Worm (Caenorhabditis elegans) whole organism, L4 larva: ENCODE results near the gene fbxa-147.

Experiments used
- F10B5.3 ChIP-seq: sonication (generic microtip); optimal IDR thresholded peaks from 2 replicates; lab custom pipeline; 2016; ENCODE audit warnings: mild to moderate bottlenecking, missing genetic modification characterization, missing compliant biosample characterization
- F49E8.2 ChIP-seq: sonication (generic microtip); optimal IDR thresholded peaks from 2 replicates; lab custom pipeline; 2016; ENCODE audit warnings: missing compliant biosample characterization, mild to moderate bottlenecking, missing genetic modification characterization, borderline replicate concordance
- Y105C5A.15 ChIP-seq: fragments of 200-800 bp; sonication (Bioruptor generic); IDR thresholded peaks from 2 replicates; pipeline ENCODE4 v1.3.6; 2022; ENCODE audit warnings: missing genetic modification characterization, missing compliant biosample characterization
- Y48G9A.11 ChIP-seq: fragments of 200-800 bp; sonication (Bioruptor generic); IDR thresholded peaks from 2 replicates; pipeline ENCODE4 v1.3.6; 2022; ENCODE audit warnings: missing genetic modification reagents, missing genetic modification characterization, missing compliant biosample characterization
- ZK337.2 ChIP-seq: fragments of 200-800 bp; sonication (Bioruptor generic); IDR thresholded peaks from 2 replicates; pipeline ENCODE4 v1.3.6; 2022; ENCODE audit warnings: missing genetic modification reagents, missing genetic modification characterization, missing compliant biosample characterization
- ZK546.5 ChIP-seq, 2 experiments: sonication (generic microtip); optimal IDR thresholded peaks; 2 replicates each; lab custom pipeline; 2017; ENCODE audit warnings: missing biosample characterization in 2 of 2, missing genetic modification characterization in 2 of 2
- aha-1 ChIP-seq: fragments of 150-350 bp; peaks from one replicate; lab custom pipeline; 2014; ENCODE audit warnings: missing biosample characterization, missing genetic modification characterization
- ama-1 ChIP-seq: fragments of 150-350 bp; optimal IDR thresholded peaks from 2 replicates; lab custom pipeline; 2014; ENCODE audit warnings: inconsistent platforms, mixed read lengths
- ceh-20 ChIP-seq: fragments of 200-800 bp; sonication (Bioruptor generic); IDR thresholded peaks from 2 replicates; pipeline ENCODE4 v1.3.6; 2022; ENCODE audit warnings: missing genetic modification reagents, missing genetic modification characterization, missing compliant biosample characterization
- ceh-28 ChIP-seq: fragments of 150-350 bp; optimal IDR thresholded peaks from 2 replicates; lab custom pipeline; 2014; ENCODE audit warnings: missing biosample characterization, missing genetic modification reagents, missing genetic modification characterization
- ceh-44 ChIP-seq: fragments of 200-800 bp; sonication (Bioruptor generic); IDR thresholded peaks from 2 replicates; pipeline ENCODE4 v1.3.6; 2022; ENCODE audit warnings: missing genetic modification reagents, missing genetic modification characterization, missing compliant biosample characterization
- ces-1 ChIP-seq: fragments of 150-350 bp; sonication (generic microtip); optimal IDR thresholded peaks from 4 replicates; lab custom pipeline; 2014; ENCODE audit warnings: missing biosample characterization, missing genetic modification reagents, missing genetic modification characterization
- daf-12 ChIP-seq: fragments of 150-350 bp; optimal IDR thresholded peaks from 2 replicates; lab custom pipeline; 2014; ENCODE audit warnings: missing biosample characterization, missing genetic modification reagents, missing genetic modification characterization
- dmd-6 ChIP-seq: fragments of 200-800 bp; sonication (Bioruptor generic); IDR thresholded peaks from 2 replicates; pipeline ENCODE4 v1.3.6; 2022; ENCODE audit warnings: missing genetic modification reagents, missing genetic modification characterization, missing compliant biosample characterization
- dmd-8 ChIP-seq: fragments of 200-800 bp; sonication (Bioruptor generic); IDR thresholded peaks from 2 replicates; pipeline ENCODE4 v1.3.6; 2022; ENCODE audit warnings: missing genetic modification characterization, missing compliant biosample characterization
- dpl-1 ChIP-seq: fragments of 150-350 bp; optimal IDR thresholded peaks from 2 replicates; lab custom pipeline; 2014; ENCODE audit warnings: missing biosample characterization, missing genetic modification reagents, missing genetic modification characterization
- dve-1 ChIP-seq: sonication (generic microtip); optimal IDR thresholded peaks from 2 replicates; lab custom pipeline; 2017; ENCODE audit warnings: antibody characterized with exemption, mild to moderate bottlenecking, missing genetic modification characterization, missing compliant biosample characterization; ENCODE audit not compliant: insufficient read depth
- hif-1 ChIP-seq, 2 experiments: sonication (generic microtip); optimal IDR thresholded peaks; 2 replicates each; lab custom pipeline; 2016 to 2017; ENCODE audit warnings: missing compliant biosample characterization in 2 of 2, missing genetic modification characterization in 2 of 2, missing genetic modification reagents in 2 of 2, missing genotype in 2 of 2, mild to moderate bottlenecking in 1 of 2
- lim-7 ChIP-seq: fragments of 200-800 bp; sonication (Bioruptor generic); IDR thresholded peaks from 2 replicates; pipeline ENCODE4 v1.3.6; 2022; ENCODE audit warnings: missing genetic modification characterization, missing compliant biosample characterization
- lin-1 ChIP-seq: fragments of 200-800 bp; sonication (Bioruptor generic); IDR thresholded peaks from 2 replicates; pipeline ENCODE4 v1.3.6; 2022; ENCODE audit warnings: missing genetic modification reagents, missing genetic modification characterization, missing compliant biosample characterization
- lsy-2 ChIP-seq, 2 experiments: fragments of 150-350 bp in 1 of 2; sonication (generic microtip) in 1 of 2; optimal IDR thresholded peaks; 2 replicates each; lab custom pipeline; 2014 to 2017; ENCODE audit warnings: missing biosample characterization in 2 of 2, missing genetic modification characterization in 2 of 2
- madf-9 ChIP-seq: fragments of 200-800 bp; sonication (Bioruptor generic); conservative IDR thresholded peaks from 2 replicates; pipeline ENCODE4 v1.3.6; 2022; ENCODE audit warnings: missing genetic modification reagents, missing genetic modification characterization, missing compliant biosample characterization
- mdl-1 ChIP-seq, 2 experiments: fragments of 150-350 bp in 1 of 2; sonication (generic microtip) in 1 of 2; optimal IDR thresholded peaks; 2 replicates each; lab custom pipeline; 2014 to 2017; ENCODE audit warnings: missing biosample characterization in 2 of 2, missing genetic modification characterization in 2 of 2
- mep-1 ChIP-seq: fragments of 150-350 bp; sonication (generic microtip); optimal IDR thresholded peaks from 3 replicates; lab custom pipeline; 2014; ENCODE audit warnings: missing biosample characterization, missing genetic modification characterization
- mes-2 ChIP-seq: sonication (generic microtip); optimal IDR thresholded peaks from 2 replicates; lab custom pipeline; 2016; ENCODE audit warnings: missing genotype, mild to moderate bottlenecking, missing genetic modification characterization, missing compliant biosample characterization; ENCODE audit not compliant: poor library complexity, severe bottlenecking
- nhr-11 ChIP-seq: fragments of 150-350 bp; optimal IDR thresholded peaks from 2 replicates; lab custom pipeline; 2014; ENCODE audit warnings: missing biosample characterization, missing genetic modification characterization
- nhr-25 ChIP-seq: sonication (generic microtip); optimal IDR thresholded peaks from 2 replicates; lab custom pipeline; 2017; ENCODE audit warnings: missing genetic modification characterization, mild to moderate bottlenecking, missing compliant biosample characterization, antibody characterized with exemption, moderate library complexity, borderline replicate concordance; ENCODE audit not compliant: insufficient read depth
- nhr-28 ChIP-seq: fragments of 150-350 bp; optimal IDR thresholded peaks from 2 replicates; lab custom pipeline; 2014; ENCODE audit warnings: missing biosample characterization, missing genetic modification characterization
- nhr-41 ChIP-seq: fragments of 200-800 bp; sonication (Bioruptor generic); IDR thresholded peaks from 2 replicates; pipeline ENCODE4 v1.3.6; 2022; ENCODE audit warnings: missing genetic modification reagents, missing genetic modification characterization, missing compliant biosample characterization
- nhr-42 ChIP-seq: fragments of 200-800 bp; sonication (Bioruptor generic); IDR thresholded peaks from 2 replicates; pipeline ENCODE4 v1.3.6; 2022; ENCODE audit warnings: missing genetic modification characterization, missing compliant biosample characterization
- nhr-48 ChIP-seq: sonication (generic microtip); optimal IDR thresholded peaks from 2 replicates; lab custom pipeline; 2016; ENCODE audit warnings: mild to moderate bottlenecking, missing genetic modification characterization, missing compliant biosample characterization
- nhr-76 ChIP-seq: fragments of 150-350 bp; optimal IDR thresholded peaks from 2 replicates; lab custom pipeline; 2014; ENCODE audit warnings: missing biosample characterization, missing genetic modification characterization
- sdz-12 ChIP-seq: fragments of 200-800 bp; sonication (Bioruptor generic); optimal IDR thresholded peaks from 2 replicates; lab custom pipeline; 2018; ENCODE audit warnings: mild to moderate bottlenecking, missing genetic modification characterization, missing compliant biosample characterization
- skn-1 ChIP-seq: fragments of 150-350 bp; optimal IDR thresholded peaks from 2 replicates; lab custom pipeline; 2014; ENCODE audit warnings: missing biosample characterization, missing genetic modification characterization
- spr-3 ChIP-seq: fragments of 200-800 bp; sonication (Bioruptor generic); optimal IDR thresholded peaks from 2 replicates; lab custom pipeline; 2018; ENCODE audit warnings: mild to moderate bottlenecking, missing genetic modification characterization, missing compliant biosample characterization
- tag-97 ChIP-seq: fragments of 200-800 bp; sonication (Bioruptor generic); IDR thresholded peaks from 2 replicates; pipeline ENCODE4 v1.3.6; 2022; ENCODE audit warnings: missing genetic modification characterization, missing compliant biosample characterization
- unc-62 ChIP-seq, 3 experiments: fragments of 150-350 bp in 1 of 3; sonication (generic microtip); optimal IDR thresholded peaks in 2 of 3; peaks in 1 of 3; 1 replicate in 1 of 3; 2 replicates in 2 of 3; lab custom pipeline; 2014 to 2017; ENCODE audit warnings: missing biosample characterization in 3 of 3, missing genetic modification characterization in 3 of 3, missing genetic modification reagents in 3 of 3, missing genotype in 1 of 3
- ztf-11 ChIP-seq: fragments of 150-350 bp; optimal IDR thresholded peaks from 2 replicates; lab custom pipeline; 2014; ENCODE audit warnings: missing biosample characterization, missing genetic modification characterization

The fbxa-147 gene

DNA sequence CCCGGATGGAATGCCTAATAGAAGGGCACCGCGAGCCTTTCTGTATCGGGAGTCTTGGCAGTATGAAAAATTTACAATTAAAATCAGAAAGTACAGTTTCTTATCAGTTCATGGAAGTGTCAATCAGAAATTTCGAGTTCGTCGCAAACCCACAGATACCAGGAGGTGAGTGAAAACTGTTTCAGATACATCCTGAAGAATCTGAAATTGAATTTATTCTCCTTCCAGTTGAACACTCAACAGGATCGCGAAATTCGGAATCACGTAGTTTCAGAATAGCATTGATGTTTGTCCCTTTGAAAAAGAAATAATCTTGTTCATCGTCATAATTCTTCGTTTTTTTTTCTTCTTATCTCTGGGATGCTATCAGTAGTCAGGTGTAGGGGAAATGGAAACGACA, at the start of gene fbxa-147:
Gene fbxa-147 (plus strand): TSS at position 386 of the 400 bp plus-strand sequence.
- peak; percentile 32 for TF ChIP-seq dmd-6
- TF ChIP-seq nhr-28 (tag; lab: Kevin White, UChicago): peak; percentile 35
- TF ChIP-seq F10B5.3 (tag; lab: Kevin White, UChicago): no peak
- TF ChIP-seq, all 104 proteins: peak for 2

DNA sequence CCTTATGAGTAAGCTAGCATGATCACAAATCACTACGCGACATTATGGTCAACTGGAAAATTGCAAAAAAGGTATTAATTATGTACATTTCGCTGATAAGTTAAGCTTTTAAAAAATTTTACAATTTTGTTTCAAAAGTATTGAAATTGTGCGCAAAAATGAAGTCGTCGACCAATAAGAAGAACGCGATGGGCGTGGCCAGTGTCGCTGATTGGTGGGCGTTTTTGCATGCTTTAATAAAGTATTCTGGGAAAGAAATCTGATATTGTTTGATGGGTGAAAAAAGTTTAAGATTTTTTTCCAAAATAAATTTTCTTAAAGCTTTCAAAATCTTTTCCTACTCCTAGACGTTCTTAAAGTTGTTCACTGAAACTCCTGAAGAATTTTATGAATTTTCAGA, 38.0 kb upstream of the fbxa-147 start:
- no peak for TF ChIP-seq nhr-76
- no peak for TF ChIP-seq lin-1
- TF ChIP-seq mes-2 (tag; lab: Kevin White, UChicago): no peak
- TF ChIP-seq nhr-11 (tag; lab: Kevin White, UChicago): no peak
- no peak for TF ChIP-seq skn-1 (tag; lab: Kevin White, UChicago)
- no peak for TF ChIP-seq dmd-8 (GFP tag; lab: Robert Waterston, UW)
- no peak for TF ChIP-seq nhr-48 (tag; lab: Kevin White, UChicago)
- no peak for TF ChIP-seq hif-1 (tag; optimal IDR thresholded peaks at IDR 0.05; lab: Kevin White, UChicago)
- TF ChIP-seq ZK546.5 (tag; optimal IDR thresholded peaks at IDR 0.05; lab: Kevin White, UChicago): no peak
- TF ChIP-seq ces-1 (GFP tag; lab: Kevin White, UChicago): no peak
- no peak for TF ChIP-seq ztf-11 (tag; lab: Kevin White, UChicago)
- TF ChIP-seq spr-3 (GFP tag; lab: Kevin White, UChicago): no peak
- no peak for TF ChIP-seq ama-1 (lab: Kevin White, UChicago)
- TF ChIP-seq unc-62 (GFP tag; optimal IDR thresholded peaks at IDR 0.05 in 1 of 2; lab: Kevin White, UChicago): no peak
- no peak for TF ChIP-seq unc-62 (tag; optimal IDR thresholded peaks at IDR 0.05; lab: Kevin White, UChicago)
- TF ChIP-seq ceh-20: no peak
- no peak for TF ChIP-seq nhr-25
- TF ChIP-seq F49E8.2 (tag; lab: Kevin White, UChicago): no peak
- TF ChIP-seq sdz-12 (GFP tag; lab: Kevin White, UChicago): no peak
- TF ChIP-seq mdl-1 (tag; optimal IDR thresholded peaks at IDR 0.05; lab: Kevin White, UChicago): no peak
- no peak for TF ChIP-seq ceh-44
- TF ChIP-seq, all 104 proteins: peak for 0

ce11 chrV:14680014-14680413, 36.3 kb upstream of the fbxa-147 start, which contains the start of gene C47E8.3:
Gene C47E8.3, plus strand, starts transcription at chrV:14680314.
- TF ChIP-seq nhr-25: no peak
- peak; percentile 22 for TF ChIP-seq aha-1 (tag; lab: Kevin White, UChicago)
- no peak for TF ChIP-seq lim-7

DNA sequence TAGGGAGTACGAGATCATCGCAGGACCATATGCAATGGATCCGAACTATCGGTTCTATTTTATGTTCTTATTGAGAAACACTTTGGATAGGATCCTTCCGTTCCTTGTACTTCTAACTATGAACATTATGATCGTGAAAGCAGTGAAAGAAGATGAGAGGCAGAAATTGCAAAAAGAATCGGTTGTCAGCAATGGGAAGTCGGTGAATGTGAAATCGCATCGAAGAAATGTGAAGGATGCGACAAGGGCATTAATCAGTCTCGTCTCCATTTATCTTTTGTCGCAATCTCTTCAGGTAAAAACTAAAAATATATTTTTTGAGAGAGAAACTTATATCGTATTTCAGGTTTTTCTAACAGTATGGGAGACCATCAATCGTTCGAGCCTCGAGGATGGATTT, 33.4 kb upstream of the fbxa-147 start:
- peak; percentile 15 for TF ChIP-seq aha-1 (tag; lab: Kevin White, UChicago)
- no peak for TF ChIP-seq F10B5.3 (tag; lab: Kevin White, UChicago)
- peak in 1 of 2 experiments; percentile 55 for TF ChIP-seq unc-62 (GFP tag; optimal IDR thresholded peaks at IDR 0.05 in 1 of 2; lab: Kevin White, UChicago)
- TF ChIP-seq unc-62 (tag; optimal IDR thresholded peaks at IDR 0.05; lab: Kevin White, UChicago): no peak
- peak in 1 of 2 experiments; percentile 5 for TF ChIP-seq lsy-2 (tag; optimal IDR thresholded peaks at IDR 0.05; lab: Kevin White, UChicago)
- peak; percentile 8 for TF ChIP-seq nhr-25

ce11 chrV:14683291-14683690, 33.0 kb upstream of the fbxa-147 start:
- TF ChIP-seq nhr-41 (no peak), dve-1 (tag; lab: Kevin White, UChicago) (no peak), nhr-42 (GFP tag; lab: Robert Waterston, UW) (no peak), madf-9 (GFP tag; lab: Robert Waterston, UW) (no peak), tag-97 (no peak), daf-12 (no peak), ZK337.2 (no peak), Y105C5A.15 (GFP tag; lab: Robert Waterston, UW) (0 out of 2 replicates have a peak, but pooled peaks have one; percentile 13), mep-1 (tag; lab: Kevin White, UChicago) (no peak), ceh-28 (tag; lab: Kevin White, UChicago) (no peak), Y48G9A.11 (0 out of 2 replicates have a peak, but pooled peaks have one; percentile 29), dpl-1 (GFP tag; lab: Kevin White, UChicago) (no peak)
